Worm (Caenorhabditis elegans) whole organism, L3 larva: ENCODE data around the gene nduf-2.2.

ENCODE experiments used
- ama-1 ChIP-seq: fragments of 150-350 bp; optimal IDR thresholded peaks from 2 replicates; lab custom pipeline; 2018
- ceh-9 ChIP-seq: sonication (generic microtip); optimal IDR thresholded peaks from 2 replicates; lab custom pipeline; 2018; ENCODE audit warnings: missing biosample characterization, missing genetic modification characterization
- egl-27 ChIP-seq: sonication (generic microtip); optimal IDR thresholded peaks from 4 replicates; lab custom pipeline; 2017; ENCODE audit warnings: missing biosample characterization, missing genetic modification reagents, missing genetic modification characterization
- fkh-10 ChIP-seq: sonication (generic microtip); optimal IDR thresholded peaks from 2 replicates; lab custom pipeline; 2017; ENCODE audit warnings: missing biosample characterization, missing genetic modification reagents, missing genetic modification characterization
- nhr-237 ChIP-seq: fragments of 150-350 bp; optimal IDR thresholded peaks from 2 replicates; lab custom pipeline; 2014; ENCODE audit warnings: missing biosample characterization, missing genetic modification characterization
- nhr-25 ChIP-seq: sonication (generic microtip); optimal IDR thresholded peaks from 2 replicates; lab custom pipeline; 2017; ENCODE audit warnings: missing biosample characterization, missing genetic modification characterization
- pqm-1 ChIP-seq: fragments of 150-350 bp; optimal IDR thresholded peaks from 2 replicates; lab custom pipeline; 2017; ENCODE audit warnings: missing biosample characterization, missing genetic modification characterization, inconsistent platforms
- sea-2 ChIP-seq: fragments of 150-350 bp; sonication (generic microtip); optimal IDR thresholded peaks from 4 replicates; lab custom pipeline; 2014; ENCODE audit warnings: missing biosample characterization, missing genetic modification reagents, missing genetic modification characterization
- skn-1 ChIP-seq: fragments of 150-350 bp; optimal IDR thresholded peaks from 2 replicates; lab custom pipeline; 2014; ENCODE audit warnings: missing biosample characterization, missing genetic modification characterization
- snpc-4 ChIP-seq: fragments of 150-350 bp; optimal IDR thresholded peaks from 2 replicates; lab custom pipeline; 2014; ENCODE audit warnings: missing biosample characterization, missing genetic modification characterization

ce11 chrIII:6495191-6495723 lies 30.2 kb downstream of the nduf-2.2 start, which contains the start of gene F23F12.13:
- no peak for TF ChIP-seq nhr-25
- TF ChIP-seq sea-2 (GFP tag; lab: Kevin White, UChicago): no peak
- no peak for TF ChIP-seq fkh-10 (GFP tag; lab: Kevin White, UChicago)
- TF ChIP-seq skn-1: no peak
- TF ChIP-seq ceh-9 (tag; lab: Kevin White, UChicago): no peak
- no peak for TF ChIP-seq nhr-237
- TF ChIP-seq snpc-4 (tag; lab: Kevin White, UChicago): no peak
- TF ChIP-seq pqm-1: peak; percentile 77
- no peak for TF ChIP-seq ama-1 (lab: Kevin White, UChicago)
- TF ChIP-seq egl-27 (tag; lab: Kevin White, UChicago): no peak
